Worm (Caenorhabditis elegans) whole organism, late embryonic: Measurements from ENCODE around the gene rfip-1.

Experiments
- C08G9.2 ChIP-seq: sonication (generic microtip); optimal IDR thresholded peaks from 2 replicates; lab custom pipeline; 2016; ENCODE audit warnings: mild to moderate bottlenecking, missing genetic modification characterization, moderate library complexity, missing compliant biosample characterization
- K09A11.1 ChIP-seq: sonication (generic microtip); optimal IDR thresholded peaks from 2 replicates; lab custom pipeline; 2017; ENCODE audit warnings: antibody characterized with exemption, mild to moderate bottlenecking, missing genetic modification characterization, missing compliant biosample characterization; ENCODE audit not compliant: insufficient read depth
- T23F11.4 ChIP-seq: fragments of 200-800 bp; sonication (Bioruptor generic); optimal IDR thresholded peaks from 2 replicates; lab custom pipeline; 2018; ENCODE audit warnings: mild to moderate bottlenecking, missing genetic modification characterization, missing compliant biosample characterization
- Y22D7AL.16 ChIP-seq: sonication (generic microtip); optimal IDR thresholded peaks from 2 replicates; lab custom pipeline; 2016; ENCODE audit warnings: missing genetic modification characterization, missing compliant biosample characterization
- ceh-18 ChIP-seq: sonication (generic microtip); optimal IDR thresholded peaks from 2 replicates; lab custom pipeline; 2016; ENCODE audit warnings: missing genetic modification characterization, missing compliant biosample characterization
- ceh-19 ChIP-seq: fragments of 200-800 bp; sonication (Bioruptor generic); optimal IDR thresholded peaks from 2 replicates; lab custom pipeline; 2018; ENCODE audit warnings: mild to moderate bottlenecking, missing genetic modification characterization, missing compliant biosample characterization
- ceh-22 ChIP-seq: sonication (generic microtip); optimal IDR thresholded peaks from 2 replicates; lab custom pipeline; 2017; ENCODE audit warnings: missing biosample characterization, missing genetic modification characterization
- ceh-24 ChIP-seq: sonication (generic microtip); optimal IDR thresholded peaks from 2 replicates; lab custom pipeline; 2016; ENCODE audit warnings: mild to moderate bottlenecking, missing genetic modification characterization, missing compliant biosample characterization
- ceh-30 ChIP-seq: fragments of 150-350 bp; optimal IDR thresholded peaks from 2 replicates; lab custom pipeline; 2014; ENCODE audit warnings: missing biosample characterization, missing genetic modification characterization
- ceh-45 ChIP-seq: fragments of 200-800 bp; sonication (Bioruptor generic); IDR thresholded peaks from 2 replicates; pipeline ENCODE4 v1.3.6; 2022; ENCODE audit warnings: missing genetic modification reagents, missing genetic modification characterization, missing compliant biosample characterization
- ceh-9 ChIP-seq: sonication (generic microtip); optimal IDR thresholded peaks from 2 replicates; lab custom pipeline; 2016; ENCODE audit warnings: mild to moderate bottlenecking, missing genetic modification characterization, inconsistent platforms, missing compliant biosample characterization
- dmd-4 ChIP-seq: sonication (generic microtip); optimal IDR thresholded peaks from 2 replicates; lab custom pipeline; 2016; ENCODE audit warnings: borderline replicate concordance, missing genetic modification characterization, missing compliant biosample characterization
- dve-1 ChIP-seq: sonication (generic microtip); optimal IDR thresholded peaks from 2 replicates; lab custom pipeline; 2017; ENCODE audit warnings: antibody characterized with exemption, mild to moderate bottlenecking, missing genetic modification characterization, missing compliant biosample characterization
- elt-2 ChIP-seq: sonication (generic microtip); optimal IDR thresholded peaks from 2 replicates; lab custom pipeline; 2016; ENCODE audit warnings: missing genetic modification reagents, missing genetic modification characterization, missing compliant biosample characterization
- fax-1 ChIP-seq: sonication (generic microtip); optimal IDR thresholded peaks from 2 replicates; lab custom pipeline; 2016; ENCODE audit warnings: missing genotype, missing genetic modification characterization, missing compliant biosample characterization
- fkh-10 ChIP-seq: fragments of 150-350 bp; optimal IDR thresholded peaks from 2 replicates; lab custom pipeline; 2014; ENCODE audit warnings: missing biosample characterization, missing genetic modification reagents, missing genetic modification characterization
- fkh-6 ChIP-seq: sonication (generic microtip); optimal IDR thresholded peaks from 2 replicates; lab custom pipeline; 2016; ENCODE audit warnings: missing genetic modification characterization, missing compliant biosample characterization
- gmeb-2 ChIP-seq: sonication (generic microtip); optimal IDR thresholded peaks from 2 replicates; lab custom pipeline; 2016; ENCODE audit warnings: missing genetic modification characterization, inconsistent platforms, missing compliant biosample characterization
- hlh-13 ChIP-seq: fragments of 200-800 bp; sonication (Bioruptor generic); optimal IDR thresholded peaks from 2 replicates; lab custom pipeline; 2018; ENCODE audit warnings: mild to moderate bottlenecking, missing genetic modification characterization, missing compliant biosample characterization
- hlh-30 ChIP-seq: sonication (generic microtip); optimal IDR thresholded peaks from 2 replicates; lab custom pipeline; 2017; ENCODE audit warnings: antibody characterized with exemption, missing genetic modification characterization, missing compliant biosample characterization; ENCODE audit not compliant: insufficient read depth
- hlh-8 ChIP-seq: sonication (generic microtip); optimal IDR thresholded peaks from 2 replicates; lab custom pipeline; 2016; ENCODE audit warnings: missing genotype, missing genetic modification characterization, missing compliant biosample characterization
- lin-11 ChIP-seq: fragments of 200-800 bp; sonication (Bioruptor generic); optimal IDR thresholded peaks from 2 replicates; lab custom pipeline; 2018; ENCODE audit warnings: mild to moderate bottlenecking, missing genetic modification characterization, missing compliant biosample characterization
- madf-2 ChIP-seq: sonication (generic microtip); optimal IDR thresholded peaks from 2 replicates; lab custom pipeline; 2017; ENCODE audit warnings: missing genetic modification characterization, missing compliant biosample characterization
- nfya-1 ChIP-seq: sonication (generic microtip); optimal IDR thresholded peaks from 2 replicates; lab custom pipeline; 2017; ENCODE audit warnings: missing genetic modification characterization, mild to moderate bottlenecking, missing compliant biosample characterization, antibody characterized with exemption, moderate library complexity
- nhr-232 ChIP-seq: sonication (generic microtip); optimal IDR thresholded peaks from 2 replicates; lab custom pipeline; 2016; ENCODE audit warnings: missing genetic modification characterization, missing compliant biosample characterization
- npax-4 ChIP-seq: sonication (generic microtip); optimal IDR thresholded peaks from 2 replicates; lab custom pipeline; 2016; ENCODE audit warnings: missing genetic modification characterization, missing compliant biosample characterization
- pat-9 ChIP-seq: fragments of 200-800 bp; sonication (Bioruptor generic); optimal IDR thresholded peaks from 2 replicates; lab custom pipeline; 2018; ENCODE audit warnings: mild to moderate bottlenecking, missing genetic modification characterization, moderate library complexity, missing compliant biosample characterization
- pax-1 ChIP-seq: fragments of 150-350 bp; optimal IDR thresholded peaks from 2 replicates; lab custom pipeline; 2014; ENCODE audit warnings: missing biosample characterization, missing genetic modification characterization
- pha-4 ChIP-seq: fragments of 150-350 bp; optimal IDR thresholded peaks from 2 replicates; lab custom pipeline; 2018; ENCODE audit warnings: missing biosample characterization, missing genetic modification reagents, missing genetic modification characterization
- pqm-1 ChIP-seq: sonication (generic microtip); optimal IDR thresholded peaks from 2 replicates; lab custom pipeline; 2016; ENCODE audit warnings: missing genetic modification characterization, missing compliant biosample characterization
- pros-1 ChIP-seq: fragments of 150-350 bp; optimal IDR thresholded peaks from 2 replicates; lab custom pipeline; 2014; ENCODE audit warnings: missing biosample characterization, missing genetic modification reagents, missing genetic modification characterization
- ref-2 ChIP-seq: sonication (generic microtip); optimal IDR thresholded peaks from 2 replicates; lab custom pipeline; 2016; ENCODE audit warnings: missing genetic modification characterization, missing compliant biosample characterization
- sox-2 ChIP-seq: fragments of 200-800 bp; sonication (Bioruptor generic); IDR thresholded peaks from 2 replicates; pipeline ENCODE4 v1.3.6; 2022; ENCODE audit warnings: missing genetic modification reagents, missing genetic modification characterization, missing compliant biosample characterization
- sox-4 ChIP-seq: sonication (generic microtip); optimal IDR thresholded peaks from 2 replicates; lab custom pipeline; 2017; ENCODE audit warnings: mild to moderate bottlenecking, missing genetic modification characterization, inconsistent platforms, missing compliant biosample characterization
- syd-9 ChIP-seq: sonication (generic microtip); optimal IDR thresholded peaks from 2 replicates; lab custom pipeline; 2016; ENCODE audit warnings: mild to moderate bottlenecking, missing genetic modification characterization, moderate library complexity, missing compliant biosample characterization
- tbx-2 ChIP-seq: sonication (generic microtip); optimal IDR thresholded peaks from 2 replicates; lab custom pipeline; 2016; ENCODE audit warnings: missing genetic modification characterization, missing compliant biosample characterization
- unc-3 ChIP-seq, 2 experiments: fragments of 200-800 bp in 1 of 2; sonication (Bioruptor generic) in 1 of 2; sonication (generic microtip) in 1 of 2; conservative IDR thresholded peaks in 1 of 2; optimal IDR thresholded peaks in 1 of 2; 2 replicates each; pipeline versions ENCODE4 v1.3.6 to Lab custom; 2016 to 2022; ENCODE audit warnings: missing compliant biosample characterization in 2 of 2, missing genetic modification characterization in 2 of 2, missing genetic modification reagents in 1 of 2
- unc-42 ChIP-seq: sonication (generic microtip); optimal IDR thresholded peaks from 2 replicates; lab custom pipeline; 2016; ENCODE audit warnings: missing genotype, missing genetic modification characterization, missing compliant biosample characterization
- ztf-16 ChIP-seq: sonication (generic microtip); optimal IDR thresholded peaks from 2 replicates; lab custom pipeline; 2017; ENCODE audit warnings: missing genetic modification characterization, missing compliant biosample characterization

The rfip-1 gene

DNA sequence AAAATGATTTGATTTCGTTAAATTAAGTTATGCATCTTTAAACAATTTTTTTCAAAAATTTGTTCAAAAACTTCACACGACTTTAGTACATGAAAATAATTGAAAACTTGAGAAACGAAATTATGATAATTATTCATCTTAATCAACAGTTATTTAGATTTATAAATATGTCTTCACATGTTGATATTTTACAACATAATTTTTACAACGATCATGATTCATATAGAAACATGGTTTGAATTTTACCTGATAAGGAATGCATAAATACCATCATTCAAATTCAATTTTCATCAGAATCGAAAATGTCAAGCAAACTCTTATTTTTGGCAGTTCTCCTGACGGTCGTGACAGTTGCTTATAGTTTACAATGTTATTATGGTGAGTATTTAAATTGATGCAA is 20.5 kb upstream of the rfip-1 start, which contains the start of gene tag-234:
tag-234 (plus strand) TSS at position 301 of the 400 bp plus-strand sequence.
- TF ChIP-seq pros-1 (no peak), ceh-19 (no peak), ceh-9 (tag; lab: Kevin White, UChicago) (no peak), ztf-16 (tag; lab: Kevin White, UChicago) (no peak), hlh-8 (tag; lab: Kevin White, UChicago) (no peak), syd-9 (tag; lab: Kevin White, UChicago) (no peak), ceh-24 (tag; lab: Kevin White, UChicago) (no peak), pha-4 (no peak), pax-1 (no peak), fax-1 (tag; lab: Kevin White, UChicago) (no peak), gmeb-2 (tag; lab: Kevin White, UChicago) (no peak), ref-2 (tag; lab: Kevin White, UChicago) (no peak), T23F11.4 (no peak)

- TF ChIP-seq pqm-1 (tag; lab: Kevin White, UChicago) (no peak), ceh-45 (GFP tag; lab: Robert Waterston, UW) (no peak)
These were observed 18.7 kb upstream of the rfip-1 start, which contains the start of gene F55C12.19 for ce11 chrII:5865405-5866308. Gene F55C12.19, plus strand, starts transcription at chrII:5866139.

ce11 chrII:5866920-5867319 is 17.4 kb upstream of the rfip-1 start:
- TF ChIP-seq ztf-16 (tag; lab: Kevin White, UChicago) (no peak), hlh-30 (no peak), pros-1 (no peak), nfya-1 (peak; percentile 75), K09A11.1 (tag; lab: Kevin White, UChicago) (no peak), dve-1 (no peak), sox-2 (no peak), npax-4 (no peak)

DNA sequence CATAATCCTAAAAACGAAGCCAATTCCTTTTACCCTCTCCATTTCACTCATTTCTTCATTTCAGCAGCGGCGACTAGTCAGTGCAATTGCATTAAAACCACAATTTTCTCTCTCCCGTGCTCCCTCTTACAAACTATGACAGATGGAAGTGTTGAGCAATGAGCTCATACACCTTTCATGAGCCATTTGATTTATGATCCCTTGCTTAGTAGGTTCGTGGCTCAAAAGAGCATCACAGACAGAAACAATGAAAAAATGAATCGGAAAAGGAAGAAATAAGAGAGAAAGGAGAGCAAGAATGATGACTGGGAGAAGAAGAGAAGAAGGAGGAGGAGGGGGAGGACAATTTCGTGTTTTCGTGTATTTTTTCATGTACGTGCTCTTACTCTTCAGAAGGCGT is 12.8 kb upstream of the rfip-1 start:
- TF ChIP-seq gmeb-2 (tag; lab: Kevin White, UChicago) (no peak), C08G9.2 (tag; lab: Kevin White, UChicago) (no peak), ceh-18 (tag; lab: Kevin White, UChicago) (no peak), tbx-2 (peak; percentile 6), Y22D7AL.16 (tag; lab: Kevin White, UChicago) (no peak), elt-2 (tag; lab: Kevin White, UChicago) (no peak), ztf-16 (tag; lab: Kevin White, UChicago) (no peak), ceh-22 (tag; lab: Kevin White, UChicago) (no peak), nhr-232 (tag; lab: Kevin White, UChicago) (no peak), ceh-45 (GFP tag; lab: Robert Waterston, UW) (no peak), lin-11 (no peak), hlh-13 (GFP tag; lab: Kevin White, UChicago) (no peak), madf-2 (tag; lab: Kevin White, UChicago) (no peak), fkh-10 (GFP tag; lab: Kevin White, UChicago) (no peak), fkh-6 (tag; lab: Kevin White, UChicago) (no peak), pros-1 (no peak), ceh-30 (tag; lab: Kevin White, UChicago) (no peak), sox-4 (tag; lab: Kevin White, UChicago) (peak; percentile 8), syd-9 (tag; lab: Kevin White, UChicago) (no peak), T23F11.4 (no peak), unc-3 (GFP tag; conservative IDR thresholded peaks at IDR 0.05; lab: Robert Waterston, UW) (no peak), unc-3 (tag; optimal IDR thresholded peaks at IDR 0.05; lab: Kevin White, UChicago) (no peak), ceh-19 (no peak), pat-9 (tag; lab: Kevin White, UChicago) (no peak), unc-42 (peak; percentile 21), dmd-4 (no peak)
